Worm (Caenorhabditis elegans): Measurements from ENCODE around the gene daf-22.

DNA sequence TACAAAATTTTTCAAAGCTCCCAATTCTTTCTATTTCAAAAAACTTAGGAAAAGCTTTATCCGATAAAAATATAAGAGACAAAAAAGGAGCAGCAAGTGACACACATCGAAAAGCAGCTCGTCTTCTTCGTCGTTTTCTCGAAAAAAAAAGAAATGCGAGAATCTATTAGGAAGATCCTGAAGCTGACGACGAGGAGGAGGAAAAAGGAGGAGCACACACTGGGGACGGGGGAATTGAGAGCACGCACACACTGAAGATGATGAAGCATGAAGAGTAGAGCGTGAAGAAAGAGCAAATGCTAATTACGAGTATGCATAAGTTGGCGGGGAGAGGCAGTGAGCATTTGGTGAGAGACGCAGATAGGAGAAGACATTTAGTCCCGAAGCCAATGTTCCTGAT is 51.6 kb downstream of the daf-22 start:
- TF ChIP-seq fos-1 (tag; optimal IDR thresholded peaks at IDR 0.05): no peak
- peak; percentile 6 for TF ChIP-seq nhr-47 (tag; optimal IDR thresholded peaks at IDR 0.05)
- TF ChIP-seq dpl-1 (GFP tag; optimal IDR thresholded peaks at IDR 0.05): no peak
- no peak for TF ChIP-seq blmp-1 (tag; optimal IDR thresholded peaks at IDR 0.05)
- TF ChIP-seq ceh-82 (tag; optimal IDR thresholded peaks at IDR 0.05): peak in 1 of 3 experiments; percentile 43

All from whole organism, L1 larva.